Fruit fly (Drosophila melanogaster): ENCODE results near the gene Mitofilin.

dm6 chr3R:21999641-22000040 is 23.5 kb downstream of the Mitofilin start:
- no peak for TF ChIP-seq CTCF (optimal IDR thresholded peaks at IDR 0.05)
- no peak for TF ChIP-seq CG8478 (optimal IDR thresholded peaks at IDR 0.05)
